Worm (Caenorhabditis elegans) whole organism, early embryonic: ENCODE results near the gene C09G9.5.

Source experiments
- aly-1 ChIP-seq: sonication (generic microtip); optimal IDR thresholded peaks from 2 replicates; lab custom pipeline; 2016; ENCODE audit warnings: missing genetic modification characterization, missing compliant biosample characterization
- ama-1 ChIP-seq: fragments of 150-350 bp; optimal IDR thresholded peaks from 2 replicates; lab custom pipeline; 2014
- ceh-36 ChIP-seq: sonication (generic microtip); optimal IDR thresholded peaks from 2 replicates; lab custom pipeline; 2016; ENCODE audit warnings: missing genetic modification characterization, inconsistent platforms, missing compliant biosample characterization
- flt-1 ChIP-seq: fragments of 200-800 bp; sonication (Bioruptor generic); IDR thresholded peaks from 2 replicates; pipeline ENCODE4 v1.3.6; 2022; ENCODE audit warnings: missing genetic modification characterization, missing compliant biosample characterization
- hmbx-1 ChIP-seq: sonication (generic microtip); optimal IDR thresholded peaks from 2 replicates; lab custom pipeline; 2016; ENCODE audit warnings: mild to moderate bottlenecking, missing genetic modification characterization, missing compliant biosample characterization
- scrt-1 ChIP-seq: fragments of 200-800 bp; sonication (Bioruptor generic); IDR thresholded peaks from 2 replicates; pipeline ENCODE4 v1.3.6; 2022; ENCODE audit warnings: missing genetic modification characterization, missing compliant biosample characterization
- tbx-37 ChIP-seq: fragments of 200-800 bp; sonication (Bioruptor generic); conservative IDR thresholded peaks from 2 replicates; pipeline ENCODE4 v1.3.6; 2022; ENCODE audit warnings: missing genetic modification reagents, missing genetic modification characterization, missing compliant biosample characterization

DNA sequence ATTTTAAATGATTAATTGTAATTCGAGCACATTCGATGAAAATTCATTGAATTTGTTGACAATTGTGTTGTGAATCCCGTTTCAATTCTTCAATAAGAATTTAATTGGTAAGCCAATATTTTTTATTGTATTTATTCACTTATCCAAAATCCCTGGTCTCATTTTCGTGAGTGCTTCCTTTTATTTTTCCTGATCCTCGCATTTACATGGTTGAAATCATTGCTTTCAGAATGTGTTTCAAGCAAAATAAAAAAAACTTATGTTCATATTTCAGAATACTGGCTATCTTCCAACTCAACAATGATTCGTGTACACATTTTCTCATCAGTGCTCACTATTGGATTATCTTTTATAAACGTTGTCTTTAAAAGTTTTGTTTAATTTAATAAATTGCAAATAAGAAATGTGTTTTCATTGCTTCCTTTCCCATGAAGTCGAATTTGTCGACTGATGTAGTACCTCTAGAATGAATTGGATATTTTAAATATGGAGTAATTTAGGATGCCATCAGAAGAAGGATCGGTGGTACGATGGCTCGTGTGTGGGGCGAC is 43.7 kb downstream of the C09G9.5 start, which contains the start of the genes D1046.18 and slc-25A26:
- TF ChIP-seq ama-1 (lab: Kevin White, UChicago) (no peak), ceh-36 (tag; lab: Kevin White, UChicago) (no peak), flt-1 (GFP tag; lab: Robert Waterston, UW) (no peak), aly-1 (tag; lab: Kevin White, UChicago) (no peak), scrt-1 (GFP tag; lab: Robert Waterston, UW) (no peak), tbx-37 (GFP tag; lab: Robert Waterston, UW) (no peak), hmbx-1 (no peak)
